Worm (Caenorhabditis elegans) whole organism, young adult: ENCODE measurements around the gene clh-1.

Experiments
- B0336.3 ChIP-seq: fragments of 200-800 bp; sonication (Bioruptor generic); IDR thresholded peaks from 2 replicates; pipeline ENCODE4 v1.3.6; 2022; ENCODE audit warnings: missing genetic modification characterization, missing compliant biosample characterization
- F23B12.7 ChIP-seq: sonication (generic microtip); optimal IDR thresholded peaks from 2 replicates; lab custom pipeline; 2017; ENCODE audit warnings: missing genetic modification characterization, mild to moderate bottlenecking, missing compliant biosample characterization, antibody characterized with exemption, moderate library complexity; ENCODE audit not compliant: insufficient read depth
- F33H1.4 ChIP-seq: fragments of 200-800 bp; sonication (Bioruptor generic); IDR thresholded peaks from 2 replicates; pipeline ENCODE4 v1.3.6; 2022; ENCODE audit warnings: missing genetic modification reagents, missing genetic modification characterization, missing compliant biosample characterization
- F37B4.10 ChIP-seq: fragments of 200-800 bp; sonication (Bioruptor generic); IDR thresholded peaks from 2 replicates; pipeline ENCODE4 v1.3.6; 2022; ENCODE audit warnings: missing genetic modification characterization, missing compliant biosample characterization
- F49E8.2 ChIP-seq: sonication (generic microtip); optimal IDR thresholded peaks from 3 replicates; lab custom pipeline; 2017; ENCODE audit warnings: missing genetic modification characterization, mild to moderate bottlenecking, missing compliant biosample characterization, antibody characterized with exemption, moderate library complexity; ENCODE audit not compliant: insufficient read depth
- F52B5.7 ChIP-seq: sonication (generic microtip); optimal IDR thresholded peaks from 2 replicates; lab custom pipeline; 2016; ENCODE audit warnings: mild to moderate bottlenecking, missing genetic modification characterization, missing compliant biosample characterization
- T26A5.8 ChIP-seq: sonication (generic microtip); optimal IDR thresholded peaks from 2 replicates; lab custom pipeline; 2016; ENCODE audit warnings: missing genetic modification characterization, missing compliant biosample characterization
- Y53F4B.3 ChIP-seq: fragments of 200-800 bp; sonication (Bioruptor generic); IDR thresholded peaks from 2 replicates; pipeline ENCODE4 v1.3.6; 2022; ENCODE audit warnings: missing genetic modification reagents, missing genetic modification characterization, missing compliant biosample characterization
- Y53G8AR.9 ChIP-seq: fragments of 200-800 bp; sonication (Bioruptor generic); conservative IDR thresholded peaks from 2 replicates; pipeline ENCODE4 v1.3.6; 2022; ENCODE audit warnings: missing genetic modification reagents, missing genetic modification characterization, missing compliant biosample characterization
- Y67H2A.10 ChIP-seq: fragments of 200-800 bp; sonication (Bioruptor generic); conservative IDR thresholded peaks from 2 replicates; pipeline ENCODE4 v1.3.6; 2022; ENCODE audit warnings: missing genetic modification reagents, missing genetic modification characterization, missing compliant biosample characterization
- Y79H2A.3 ChIP-seq: fragments of 200-800 bp; sonication (Bioruptor generic); conservative IDR thresholded peaks from 2 replicates; pipeline ENCODE4 v1.3.6; 2022; ENCODE audit warnings: missing genetic modification reagents, missing genetic modification characterization, missing compliant biosample characterization
- ZK185.1 ChIP-seq: sonication (generic microtip); optimal IDR thresholded peaks from 2 replicates; lab custom pipeline; 2016; ENCODE audit warnings: mild to moderate bottlenecking, missing genetic modification characterization, missing compliant biosample characterization; ENCODE audit not compliant: poor library complexity, severe bottlenecking
- ama-1 ChIP-seq, 3 experiments: fragments of 150-350 bp in 1 of 3; sonication (generic microtip) in 2 of 3; optimal IDR thresholded peaks; 2 replicates each; lab custom pipeline; 2014 to 2018; ENCODE audit warnings: missing biosample characterization in 2 of 3, missing genetic modification characterization in 2 of 3, missing genetic modification reagents in 2 of 3
- atf-7 ChIP-seq: sonication (generic microtip); optimal IDR thresholded peaks from 2 replicates; lab custom pipeline; 2017; ENCODE audit warnings: mild to moderate bottlenecking, missing genetic modification characterization, missing compliant biosample characterization
- attf-3 ChIP-seq: fragments of 200-800 bp; sonication (Bioruptor generic); conservative IDR thresholded peaks from 2 replicates; pipeline ENCODE4 v1.3.6; 2022; ENCODE audit warnings: missing genetic modification reagents, missing genetic modification characterization, missing compliant biosample characterization
- attf-5 ChIP-seq: fragments of 200-800 bp; sonication (Bioruptor generic); optimal IDR thresholded peaks from 2 replicates; lab custom pipeline; 2018; ENCODE audit warnings: mild to moderate bottlenecking, missing genetic modification characterization, missing compliant biosample characterization
- bed-2 ChIP-seq: fragments of 200-800 bp; sonication (Bioruptor generic); IDR thresholded peaks from 2 replicates; pipeline ENCODE4 v1.3.6; 2022; ENCODE audit warnings: missing genetic modification reagents, missing genetic modification characterization, missing compliant biosample characterization
- ccch-3 ChIP-seq: fragments of 200-800 bp; sonication (Bioruptor generic); optimal IDR thresholded peaks from 2 replicates; lab custom pipeline; 2018; ENCODE audit warnings: mild to moderate bottlenecking, missing genetic modification characterization, missing compliant biosample characterization
- ceh-100 ChIP-seq: fragments of 200-800 bp; sonication (Bioruptor generic); IDR thresholded peaks from 2 replicates; pipeline ENCODE4 v1.3.6; 2022; ENCODE audit warnings: missing genetic modification reagents, missing genetic modification characterization, missing compliant biosample characterization
- ceh-27 ChIP-seq: fragments of 200-800 bp; sonication (Bioruptor generic); optimal IDR thresholded peaks from 2 replicates; lab custom pipeline; 2018; ENCODE audit warnings: mild to moderate bottlenecking, missing genetic modification characterization, moderate library complexity, missing compliant biosample characterization
- die-1 ChIP-seq: sonication (generic microtip); optimal IDR thresholded peaks from 2 replicates; lab custom pipeline; 2016; ENCODE audit warnings: missing genotype, mild to moderate bottlenecking, missing genetic modification characterization, missing compliant biosample characterization
- dox-1 ChIP-seq: fragments of 200-800 bp; sonication (Bioruptor generic); IDR thresholded peaks from 2 replicates; pipeline ENCODE4 v1.3.6; 2022; ENCODE audit warnings: missing genetic modification reagents, missing genetic modification characterization, missing compliant biosample characterization
- egl-44 ChIP-seq: fragments of 200-800 bp; sonication (Bioruptor generic); IDR thresholded peaks from 2 replicates; pipeline ENCODE4 v1.3.6; 2022; ENCODE audit warnings: missing genetic modification reagents, missing genetic modification characterization, missing compliant biosample characterization
- fkh-3 ChIP-seq: sonication (generic microtip); optimal IDR thresholded peaks from 2 replicates; lab custom pipeline; 2016; ENCODE audit warnings: mild to moderate bottlenecking, missing genetic modification characterization, missing compliant biosample characterization
- him-1 ChIP-seq: sonication (generic microtip); optimal IDR thresholded peaks from 2 replicates; lab custom pipeline; 2016; ENCODE audit warnings: missing genotype, missing genetic modification reagents, missing genetic modification characterization, missing compliant biosample characterization
- hlh-12 ChIP-seq: sonication (generic microtip); optimal IDR thresholded peaks from 2 replicates; lab custom pipeline; 2016; ENCODE audit warnings: missing genetic modification characterization, missing compliant biosample characterization
- let-607 ChIP-seq, 2 experiments: fragments of 200-800 bp in 1 of 2; sonication (Bioruptor generic) in 1 of 2; sonication (generic microtip) in 1 of 2; optimal IDR thresholded peaks; 2 replicates each; lab custom pipeline; 2016 to 2018; ENCODE audit warnings: mild to moderate bottlenecking in 2 of 2, missing compliant biosample characterization in 2 of 2, missing genetic modification characterization in 2 of 2, moderate library complexity in 2 of 2, missing genotype in 1 of 2
- madf-10 ChIP-seq: sonication (generic microtip); optimal IDR thresholded peaks from 2 replicates; lab custom pipeline; 2016; ENCODE audit warnings: mild to moderate bottlenecking, missing genetic modification characterization, missing compliant biosample characterization
- mcd-1 ChIP-seq: fragments of 200-800 bp; sonication (Bioruptor generic); IDR thresholded peaks from 2 replicates; pipeline ENCODE4 v1.3.6; 2022; ENCODE audit warnings: missing genetic modification reagents, missing genetic modification characterization, missing compliant biosample characterization
- mel-28 ChIP-seq: sonication (generic microtip); optimal IDR thresholded peaks from 2 replicates; lab custom pipeline; 2016; ENCODE audit warnings: borderline replicate concordance, mild to moderate bottlenecking, missing genetic modification characterization, missing compliant biosample characterization
- mes-4 ChIP-seq: sonication (generic microtip); optimal IDR thresholded peaks from 2 replicates; lab custom pipeline; 2016; ENCODE audit warnings: missing genotype, missing genetic modification characterization, missing compliant biosample characterization
- nfya-1 ChIP-seq: sonication (generic microtip); optimal IDR thresholded peaks from 2 replicates; lab custom pipeline; 2017; ENCODE audit warnings: antibody characterized with exemption, missing compliant biosample characterization, missing genetic modification characterization, borderline replicate concordance; ENCODE audit not compliant: insufficient read depth
- nfya-2 ChIP-seq: fragments of 200-800 bp; sonication (Bioruptor generic); IDR thresholded peaks from 2 replicates; pipeline ENCODE4 v1.3.6; 2022; ENCODE audit warnings: missing genetic modification reagents, missing genetic modification characterization, missing compliant biosample characterization
- nhr-120 ChIP-seq: fragments of 200-800 bp; sonication (Bioruptor generic); IDR thresholded peaks from 2 replicates; pipeline ENCODE4 v1.3.6; 2022; ENCODE audit warnings: missing genetic modification characterization, missing compliant biosample characterization
- nhr-90 ChIP-seq: sonication (generic microtip); optimal IDR thresholded peaks from 2 replicates; lab custom pipeline; 2016; ENCODE audit warnings: missing genotype, mild to moderate bottlenecking, missing genetic modification characterization, missing compliant biosample characterization
- pbrm-1 ChIP-seq: fragments of 200-800 bp; sonication (Bioruptor generic); IDR thresholded peaks from 2 replicates; pipeline ENCODE4 v1.3.6; 2022; ENCODE audit warnings: missing genetic modification reagents, missing genetic modification characterization, missing compliant biosample characterization
- pha-4 ChIP-seq: fragments of 150-350 bp; sonication (generic microtip); optimal IDR thresholded peaks from 2 replicates; lab custom pipeline; 2014; ENCODE audit warnings: missing biosample characterization, missing genetic modification reagents, missing genetic modification characterization
- rec-8 ChIP-seq, 2 experiments: sonication (generic microtip); optimal IDR thresholded peaks; 2 replicates each; lab custom pipeline; 2016; ENCODE audit warnings: mild to moderate bottlenecking in 2 of 2, missing genetic modification characterization in 2 of 2, missing genetic modification reagents in 2 of 2, missing genotype in 2 of 2, missing biosample characterization in 1 of 2, missing compliant biosample characterization in 1 of 2, moderate library complexity in 1 of 2
- repo-1 ChIP-seq: sonication (generic microtip); optimal IDR thresholded peaks from 2 replicates; lab custom pipeline; 2017; ENCODE audit warnings: mild to moderate bottlenecking, missing genetic modification characterization, missing compliant biosample characterization
- rpc-1 ChIP-seq, 2 experiments: fragments of 150-350 bp in 1 of 2; sonication (generic microtip) in 1 of 2; optimal IDR thresholded peaks; 2 replicates each; lab custom pipeline; 2014 to 2018; ENCODE audit warnings: missing biosample characterization in 1 of 2, missing genetic modification characterization in 1 of 2, missing genetic modification reagents in 1 of 2, missing genotype in 1 of 2
- snpc-1.1 ChIP-seq: sonication (generic microtip); optimal IDR thresholded peaks from 2 replicates; lab custom pipeline; 2017; ENCODE audit warnings: missing genetic modification characterization, mild to moderate bottlenecking, missing compliant biosample characterization, antibody characterized with exemption, moderate library complexity, missing genotype, missing genetic modification reagents; ENCODE audit not compliant: insufficient read depth
- tbp1 ChIP-seq: fragments of 200-800 bp; sonication (Bioruptor generic); optimal IDR thresholded peaks from 2 replicates; lab custom pipeline; 2018; ENCODE audit warnings: mild to moderate bottlenecking, missing genetic modification characterization, missing compliant biosample characterization
- unc-62 ChIP-seq: fragments of 150-350 bp; optimal IDR thresholded peaks from 2 replicates; lab custom pipeline; 2014; ENCODE audit warnings: missing biosample characterization, missing genetic modification reagents, missing genetic modification characterization
- zfh-2 ChIP-seq: fragments of 200-800 bp; sonication (Bioruptor generic); conservative IDR thresholded peaks from 2 replicates; pipeline ENCODE4 v1.3.6; 2022; ENCODE audit warnings: missing genetic modification reagents, missing genetic modification characterization, missing compliant biosample characterization
- ztf-26 ChIP-seq: sonication (generic microtip); optimal IDR thresholded peaks from 2 replicates; lab custom pipeline; 2017; ENCODE audit warnings: missing genetic modification characterization, missing compliant biosample characterization

Gene clh-1

ce11 chrII:11880456-11881353 lies 24.4 kb upstream of the clh-1 start (continued):
- TF ChIP-seq let-607 (tag; optimal IDR thresholded peaks at IDR 0.05; lab: Kevin White, UChicago) (no peak), attf-5 (GFP tag; lab: Kevin White, UChicago) (peak; percentile 39), nfya-1 (tag; lab: Kevin White, UChicago) (no peak), T26A5.8 (tag; lab: Kevin White, UChicago) (peak; percentile 75), madf-10 (tag; lab: Kevin White, UChicago) (no peak), F23B12.7 (tag; lab: Kevin White, UChicago) (no peak), fkh-3 (tag; lab: Kevin White, UChicago) (peak; percentile 74), rpc-1 (optimal IDR thresholded peaks at IDR 0.05; lab: Kevin White, UChicago) (no peak), rpc-1 (tag; optimal IDR thresholded peaks at IDR 0.05; lab: Kevin White, UChicago) (peak; percentile 8), B0336.3 (peak; percentile 90), die-1 (tag; lab: Kevin White, UChicago) (peak; percentile 50), attf-3 (GFP tag; lab: Robert Waterston, UW) (no peak), dox-1 (GFP tag; lab: Robert Waterston, UW) (peak; percentile 39; the same call in 1 of the 2 replicates), him-1 (tag; lab: Kevin White, UChicago) (peak; percentile 68), zfh-2 (GFP tag; lab: Robert Waterston, UW) (no peak), nhr-120 (GFP tag; lab: Robert Waterston, UW) (no peak; the same call in 1 of the 2 replicates), pha-4 (tag; lab: Kevin White, UChicago) (no peak), hlh-12 (tag; lab: Kevin White, UChicago) (peak; percentile 19), Y53F4B.3 (GFP tag; lab: Robert Waterston, UW) (no peak), egl-44 (GFP tag; lab: Robert Waterston, UW) (0 out of 2 replicates have a peak, but pooled peaks have one; percentile 25), tbp1 (peak; percentile 50), F37B4.10 (GFP tag; lab: Robert Waterston, UW) (no peak), mel-28 (no peak), Y79H2A.3 (GFP tag; lab: Robert Waterston, UW) (peak; percentile 88), snpc-1.1 (tag; lab: Kevin White, UChicago) (no peak), atf-7 (tag; lab: Kevin White, UChicago) (peak; percentile 35), repo-1 (tag; lab: Kevin White, UChicago) (peak; percentile 21), ZK185.1 (no peak), ama-1 (optimal IDR thresholded peaks at IDR 0.05; lab: Kevin White, UChicago) (no peak), ama-1 (GFP tag; optimal IDR thresholded peaks at IDR 0.05; lab: Kevin White, UChicago) (peak in 1 of 2 experiments; percentile 93), pbrm-1 (peak; percentile 55; the same call in 1 of the 2 replicates), F52B5.7 (peak; percentile 88), unc-62 (GFP tag; lab: Kevin White, UChicago) (no peak), ccch-3 (GFP tag; lab: Kevin White, UChicago) (no peak), nhr-90 (tag; lab: Kevin White, UChicago) (peak; percentile 23), ceh-27 (GFP tag; lab: Kevin White, UChicago) (no peak), Y53G8AR.9 (peak; percentile 89), F33H1.4 (GFP tag; lab: Robert Waterston, UW) (peak; percentile 48), ztf-26 (no peak), ceh-100 (GFP tag; lab: Robert Waterston, UW) (peak; percentile 70), mcd-1 (GFP tag; lab: Robert Waterston, UW) (peak; percentile 21; the same call in 1 of the 2 replicates), mes-4 (tag; lab: Kevin White, UChicago) (no peak), rec-8 (tag; optimal IDR thresholded peaks at IDR 0.05; lab: Kevin White, UChicago) (peak in 1 of 2 experiments; percentile 53), bed-2 (GFP tag; lab: Robert Waterston, UW) (no peak), F49E8.2 (peak; percentile 81), Y67H2A.10 (GFP tag; lab: Robert Waterston, UW) (no peak), nfya-2 (GFP tag; lab: Robert Waterston, UW) (peak; percentile 91)
